Worm (Caenorhabditis elegans) whole organism, L4/young adult: ENCODE measurements around the gene R102.11.
A peak's percentile ranks its signal among the peaks of the same experiment; 100 is the strongest.
"Not testable (repeated sequence)": the region's sequence is repeated elsewhere in the genome, so short reads cannot be mapped to it uniquely, and the experiment has no call there.

ENCODE experiments used
- W03F9.2 ChIP-seq: fragments of 150-350 bp; optimal IDR thresholded peaks from 2 replicates; lab custom pipeline; 2014; ENCODE audit warnings: missing biosample characterization, missing genetic modification characterization
- dao-5 ChIP-seq: sonication (generic microtip); optimal IDR thresholded peaks from 2 replicates; lab custom pipeline; 2016; ENCODE audit warnings: missing genotype, missing genetic modification characterization, moderate library complexity, missing compliant biosample characterization
- him-1 ChIP-seq: sonication (generic microtip); optimal IDR thresholded peaks from 2 replicates; lab custom pipeline; 2016; ENCODE audit warnings: missing genotype, missing genetic modification reagents, missing genetic modification characterization, missing compliant biosample characterization

The R102.11 gene

ce11 chrIV:10705176-10705575 lies 5.6 kb upstream of the R102.11 start, which contains the start of gene R102.10:
Gene R102.10 (plus strand): TSS chrIV:10705476.
- no peak for TF ChIP-seq him-1 (tag; lab: Kevin White, UChicago)
- no peak for TF ChIP-seq W03F9.2 (tag; lab: Kevin White, UChicago)
- no peak for TF ChIP-seq dao-5 (tag; lab: Kevin White, UChicago)

- TF ChIP-seq him-1 (tag; lab: Kevin White, UChicago) (no peak), dao-5 (tag; lab: Kevin White, UChicago) (no peak), W03F9.2 (tag; lab: Kevin White, UChicago) (no peak)
These were observed 2.4 kb upstream of the R102.11 start for ce11 chrIV:10701866-10702458.

ce11 chrIV:10699000-10699399 lies 560 bp downstream of the R102.11 start:
- no peak for TF ChIP-seq W03F9.2 (tag; lab: Kevin White, UChicago)
- no peak for TF ChIP-seq him-1 (tag; lab: Kevin White, UChicago)
- TF ChIP-seq dao-5 (tag; lab: Kevin White, UChicago), result no peak

ce11 chrIV:10698486-10698885 lies 1.1 kb downstream of the R102.11 start:
- no peak for TF ChIP-seq him-1 (tag; lab: Kevin White, UChicago)
- no peak for TF ChIP-seq dao-5 (tag; lab: Kevin White, UChicago)
- no peak for TF ChIP-seq W03F9.2 (tag; lab: Kevin White, UChicago)

ce11 chrIV:10697022-10697979 lies 2.3 kb downstream of the R102.11 start, which contains the start of gene allo-1:
Gene allo-1 (minus strand): TSS chrIV:10697072.
- TF ChIP-seq dao-5 (tag; lab: Kevin White, UChicago), result no peak
- peak; percentile 62 for TF ChIP-seq W03F9.2 (tag; lab: Kevin White, UChicago)

- TF ChIP-seq W03F9.2 (tag; lab: Kevin White, UChicago) (no peak), dao-5 (tag; lab: Kevin White, UChicago) (no peak), him-1 (tag; lab: Kevin White, UChicago) (no peak)
These were observed 4.4 kb downstream of the R102.11 start, which contains the start of gene R102.4 for ce11 chrIV:10695203-10695602. Gene R102.4 (minus strand): TSS chrIV:10695303.

- no peak for TF ChIP-seq him-1 (tag; lab: Kevin White, UChicago)
- TF ChIP-seq W03F9.2 (tag; lab: Kevin White, UChicago), result no peak
- no peak for TF ChIP-seq dao-5 (tag; lab: Kevin White, UChicago)
These were observed 9.4 kb downstream of the R102.11 start, which contains the start of gene R102.8 for ce11 chrIV:10690139-10690538. Gene R102.8 (minus strand): TSS chrIV:10690239.

- TF ChIP-seq him-1 (tag; lab: Kevin White, UChicago) (no peak), dao-5 (tag; lab: Kevin White, UChicago) (no peak), W03F9.2 (tag; lab: Kevin White, UChicago) (no peak)
These were observed 10.5 kb downstream of the R102.11 start, which contains the start of gene R102.3 for ce11 chrIV:10688972-10689567. Gene R102.3 (plus strand): TSS chrIV:10689517.

- TF ChIP-seq him-1, W03F9.2, dao-5 (tag; lab: Kevin White, UChicago): not testable (repeated sequence)
These were observed 12.3 kb downstream of the R102.11 start, which contains the start of gene R102.2 for ce11 chrIV:10687307-10687706. Gene R102.2 (plus strand): TSS chrIV:10687607.

ce11 chrIV:10685758-10686157 lies 13.8 kb downstream of the R102.11 start, which contains the start of the genes K08C7.6 and R102.1:
Gene K08C7.6 (minus strand): TSS chrIV:10685858.
Gene R102.1 (plus strand): TSS chrIV:10686048.
- TF ChIP-seq him-1 (tag; lab: Kevin White, UChicago) (no peak), W03F9.2 (tag; lab: Kevin White, UChicago) (no peak), dao-5 (tag; lab: Kevin White, UChicago) (no peak)

- TF ChIP-seq W03F9.2 (tag; lab: Kevin White, UChicago) (no peak), dao-5 (tag; lab: Kevin White, UChicago) (no peak), him-1 (tag; lab: Kevin White, UChicago) (no peak)
These were observed 17.3 kb downstream of the R102.11 start, which contains the start of gene fmo-2 for ce11 chrIV:10682155-10682749. Gene fmo-2 (plus strand): TSS chrIV:10682524.

ce11 chrIV:10680379-10680778 lies 19.2 kb downstream of the R102.11 start, which contains the start of gene K08C7.4:
Gene K08C7.4 (minus strand): TSS chrIV:10680479.
- no peak for TF ChIP-seq dao-5 (tag; lab: Kevin White, UChicago)
- no peak for TF ChIP-seq W03F9.2 (tag; lab: Kevin White, UChicago)
- TF ChIP-seq him-1 (tag; lab: Kevin White, UChicago), result no peak
